Worm (Caenorhabditis elegans) whole organism, midembryonic: ENCODE data around the gene C11E4.6.

ENCODE experiments used
- T22C8.4 ChIP-seq: fragments of 200-800 bp; sonication (Bioruptor generic); IDR thresholded peaks from 2 replicates; pipeline ENCODE4 v1.3.6; 2022; ENCODE audit warnings: missing genetic modification characterization, missing compliant biosample characterization
- cog-1 ChIP-seq: sonication (generic microtip); optimal IDR thresholded peaks from 2 replicates; lab custom pipeline; 2016; ENCODE audit warnings: missing genetic modification characterization, missing compliant biosample characterization
- flt-1 ChIP-seq: fragments of 200-800 bp; sonication (Bioruptor generic); IDR thresholded peaks from 2 replicates; pipeline ENCODE4 v1.3.6; 2022; ENCODE audit warnings: missing genetic modification characterization, missing compliant biosample characterization
- klf-2 ChIP-seq: fragments of 200-800 bp; sonication (Bioruptor generic); conservative IDR thresholded peaks from 2 replicates; pipeline ENCODE4 v1.3.6; 2022; ENCODE audit warnings: missing genetic modification reagents, missing genetic modification characterization, missing compliant biosample characterization
- ref-1 ChIP-seq: fragments of 200-800 bp; sonication (Bioruptor generic); conservative IDR thresholded peaks from 2 replicates; pipeline ENCODE4 v1.3.6; 2022; ENCODE audit warnings: missing genetic modification reagents, missing genetic modification characterization, missing compliant biosample characterization
- tab-1 ChIP-seq: fragments of 200-800 bp; sonication (Bioruptor generic); IDR thresholded peaks from 2 replicates; pipeline ENCODE4 v1.3.6; 2022; ENCODE audit warnings: missing genetic modification characterization, missing compliant biosample characterization
- ztf-23 ChIP-seq: fragments of 200-800 bp; sonication (Bioruptor generic); IDR thresholded peaks from 2 replicates; pipeline ENCODE4 v1.3.6; 2022; ENCODE audit warnings: missing genetic modification reagents, missing genetic modification characterization, missing compliant biosample characterization
- ztf-29 ChIP-seq: fragments of 200-800 bp; sonication (Bioruptor generic); IDR thresholded peaks from 2 replicates; pipeline ENCODE4 v1.3.6; 2022; ENCODE audit warnings: missing genetic modification reagents, missing genetic modification characterization, missing compliant biosample characterization

ce11 chrX:9634925-9635324, 24.6 kb downstream of the C11E4.6 start, which contains the start of gene F34H10.3:
- TF ChIP-seq klf-2 (GFP tag; lab: Robert Waterston, UW), result no peak
- TF ChIP-seq ztf-29, result no peak
- no peak for TF ChIP-seq T22C8.4 (GFP tag; lab: Robert Waterston, UW)
- no peak for TF ChIP-seq cog-1 (tag; lab: Kevin White, UChicago)
- no peak for TF ChIP-seq flt-1 (GFP tag; lab: Robert Waterston, UW)
- no peak for TF ChIP-seq tab-1 (GFP tag; lab: Robert Waterston, UW)
- no peak for TF ChIP-seq ref-1 (GFP tag; lab: Robert Waterston, UW)
- TF ChIP-seq ztf-23 (GFP tag; lab: Robert Waterston, UW), result no peak
